Fruit fly (Drosophila melanogaster) whole organism, pupa: ENCODE results near the gene PpV.

Experiments
- CG10348 ChIP-seq: fragments of 200-800 bp; sonication (Bioruptor generic); IDR thresholded peaks from 2 replicates; pipeline ENCODE4 v1.3.6; 2022; ENCODE audit warnings: missing biosample characterization, missing genetic modification characterization
- CG13204 ChIP-seq: fragments of 200-800 bp; sonication (Bioruptor generic); optimal IDR thresholded peaks from 2 replicates; lab custom pipeline; 2018; ENCODE audit warnings: missing biosample characterization, mild to moderate bottlenecking, missing genetic modification characterization, moderate library complexity
- CG15710 ChIP-seq: fragments of 200-800 bp; sonication (Bioruptor generic); optimal IDR thresholded peaks from 2 replicates; lab custom pipeline; 2018; ENCODE audit warnings: missing biosample characterization, mild to moderate bottlenecking, missing genetic modification characterization, moderate library complexity
- CG8159 ChIP-seq: fragments of 200-800 bp; sonication (Bioruptor generic); optimal IDR thresholded peaks from 3 replicates; lab custom pipeline; 2018; ENCODE audit warnings: missing biosample characterization, mild to moderate bottlenecking, missing genetic modification characterization, moderate library complexity
- CG9948 ChIP-seq: fragments of 200-800 bp; sonication (Bioruptor generic); optimal IDR thresholded peaks from 2 replicates; lab custom pipeline; 2018; ENCODE audit warnings: missing biosample characterization, mild to moderate bottlenecking, missing genetic modification characterization, moderate library complexity
- D1 ChIP-seq: fragments of 200-800 bp; sonication (Bioruptor generic); optimal IDR thresholded peaks from 2 replicates; lab custom pipeline; 2018; ENCODE audit warnings: missing biosample characterization, mild to moderate bottlenecking, missing genetic modification characterization, moderate library complexity
- EcR ChIP-seq: fragments of 200-800 bp; sonication (Bioruptor generic); optimal IDR thresholded peaks from 3 replicates; lab custom pipeline; 2019; ENCODE audit warnings: missing biosample characterization, missing genetic modification characterization, mild to moderate bottlenecking, moderate library complexity, missing genetic modification reagents
- Pif1B ChIP-seq: fragments of 200-800 bp; sonication (Bioruptor generic); optimal IDR thresholded peaks from 3 replicates; lab custom pipeline; 2016; ENCODE audit warnings: missing biosample characterization, missing genetic modification characterization
- Snoo ChIP-seq: fragments of 200-800 bp; sonication (Bioruptor generic); optimal IDR thresholded peaks from 3 replicates; lab custom pipeline; 2017; ENCODE audit warnings: missing biosample characterization, mild to moderate bottlenecking, missing genetic modification characterization, inconsistent platforms
- fd96Ca ChIP-seq: fragments of 200-800 bp; sonication (Bioruptor generic); IDR thresholded peaks from 3 replicates; pipeline ENCODE4 v1.3.6; 2022; ENCODE audit warnings: missing biosample characterization, missing genetic modification characterization
- rn ChIP-seq: fragments of 200-800 bp; sonication (Bioruptor generic); IDR thresholded peaks from 2 replicates; pipeline ENCODE4 v1.3.6; 2022; ENCODE audit warnings: missing biosample characterization, missing genetic modification characterization

- TF ChIP-seq CG9948 (no peak), CG8159 (tag; lab: Kevin White, UChicago) (no peak), rn (GFP tag; lab: Robert Waterston, UW) (no peak), Pif1B (GFP tag; lab: Kevin White, UChicago) (no peak), D1 (tag; lab: Kevin White, UChicago) (no peak), EcR (GFP tag; lab: Kevin White, UChicago) (no peak), CG13204 (GFP tag; lab: Kevin White, UChicago) (no peak), fd96Ca (GFP tag; lab: Robert Waterston, UW) (no peak), CG15710 (tag; lab: Kevin White, UChicago) (no peak), CG10348 (no peak), Snoo (no peak)
These were observed 22.5 kb downstream of the PpV start, which contains the start of the genes ND-B16.6 and kdn for dm6 chrX:6350213-6350679.
